Worm (Caenorhabditis elegans): ENCODE results near the gene C07B5.3.
A peak's percentile ranks its signal among the peaks of the same experiment; 100 is the strongest.

C07B5.3 gene

DNA sequence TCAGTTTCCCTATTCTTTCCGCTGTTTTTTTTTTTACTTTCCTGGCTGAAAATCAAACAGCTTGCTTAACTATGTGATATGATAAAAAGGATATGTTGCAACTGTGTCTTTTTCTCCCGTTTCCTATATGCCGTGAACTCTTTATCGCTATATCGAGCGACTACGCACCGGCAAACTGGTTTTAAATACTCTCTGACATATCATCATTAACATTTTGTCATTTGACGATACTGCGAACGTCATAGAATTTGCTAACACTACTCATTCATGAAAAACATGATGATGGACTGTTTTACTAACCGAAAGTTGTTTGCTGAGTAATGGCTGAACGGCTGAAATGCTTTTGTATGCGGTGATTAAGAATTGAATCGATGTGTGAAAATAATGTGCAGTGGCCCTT lies 31.6 kb downstream of the C07B5.3 start:
- TF ChIP-seq nhr-23 (tag; optimal IDR thresholded peaks at IDR 0.05) = no peak
- peak; percentile 52 for TF ChIP-seq sma-3 (GFP tag; optimal IDR thresholded peaks at IDR 0.05)
- TF ChIP-seq sma-9 (GFP tag; optimal IDR thresholded peaks at IDR 0.05) = peak; percentile 51
- TF ChIP-seq sma-9 (tag; optimal IDR thresholded peaks at IDR 0.05) = no peak

DNA sequence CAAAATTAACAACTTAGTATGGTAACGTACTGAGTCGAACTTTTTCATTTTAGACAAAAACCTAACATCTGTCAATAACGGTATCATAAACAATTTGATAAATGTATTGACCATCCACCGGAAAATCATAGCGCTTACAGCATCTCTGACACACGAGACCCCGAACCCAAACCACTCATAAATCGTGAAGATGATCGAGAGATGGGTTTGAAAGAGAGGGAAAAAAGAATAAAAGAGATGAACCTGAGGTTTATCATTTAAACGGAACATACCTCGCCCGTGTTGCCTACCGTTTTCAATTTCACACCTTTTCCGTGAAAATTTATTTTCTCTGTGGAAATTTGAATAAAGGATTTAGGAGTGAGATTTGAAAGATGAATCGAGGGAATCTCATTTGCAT lies 33.4 kb downstream of the C07B5.3 start:
- peak; percentile 47 for TF ChIP-seq sma-9 (GFP tag; optimal IDR thresholded peaks at IDR 0.05)
- TF ChIP-seq sma-9 (tag; optimal IDR thresholded peaks at IDR 0.05) = no peak
- no peak for TF ChIP-seq ama-1 (optimal IDR thresholded peaks at IDR 0.05)
- peak; percentile 22 for TF ChIP-seq sma-3 (GFP tag; optimal IDR thresholded peaks at IDR 0.05)
- peak; percentile 31 for TF ChIP-seq nhr-21 (tag; optimal IDR thresholded peaks at IDR 0.05)
- no peak for TF ChIP-seq aly-2 (tag; optimal IDR thresholded peaks at IDR 0.05)
- TF ChIP-seq blmp-1 (tag; optimal IDR thresholded peaks at IDR 0.05; ENCODE audit: insufficient read depth) = peak; percentile 4
- TF ChIP-seq nhr-129 (tag; optimal IDR thresholded peaks at IDR 0.05) = no peak

DNA sequence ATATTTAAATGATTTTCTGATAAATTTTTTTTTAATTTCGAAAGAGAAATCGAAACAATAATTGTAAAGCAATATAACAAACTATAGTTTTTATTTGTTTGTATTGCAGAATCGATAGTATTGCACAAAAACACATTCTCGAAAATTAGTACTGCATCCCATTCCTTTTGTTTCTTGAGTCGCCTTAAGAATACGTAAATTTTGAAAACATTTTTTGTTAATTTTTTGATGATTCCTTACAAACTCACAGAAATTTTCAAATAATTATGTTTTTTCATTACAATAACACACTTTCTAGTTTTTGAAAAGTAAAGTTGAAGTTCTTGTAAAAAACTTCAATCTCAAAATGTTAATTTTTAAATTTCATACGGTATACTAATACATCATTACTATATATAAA lies 36.9 kb downstream of the C07B5.3 start:
- TF ChIP-seq sma-3 (GFP tag; optimal IDR thresholded peaks at IDR 0.05) (no peak), skn-1 (tag; optimal IDR thresholded peaks at IDR 0.05) (no peak), ztf-1 (GFP tag; conservative IDR thresholded peaks at IDR 0.05) (no peak), ztf-4 (tag; optimal IDR thresholded peaks at IDR 0.05) (no peak), aly-2 (tag; optimal IDR thresholded peaks at IDR 0.05) (no peak), gmeb-1 (tag; optimal IDR thresholded peaks at IDR 0.05) (no peak), nhr-23 (tag; optimal IDR thresholded peaks at IDR 0.05) (no peak), elt-1 (tag; optimal IDR thresholded peaks at IDR 0.05) (no peak), unc-55 (GFP tag; optimal IDR thresholded peaks at IDR 0.05) (no peak), nhr-6 (tag; optimal IDR thresholded peaks at IDR 0.05) (no peak), nhr-237 (tag; optimal IDR thresholded peaks at IDR 0.05) (no peak), blmp-1 (tag; optimal IDR thresholded peaks at IDR 0.05; ENCODE audit: insufficient read depth) (no peak), zag-1 (tag; optimal IDR thresholded peaks at IDR 0.05) (no peak), nhr-11 (tag; optimal IDR thresholded peaks at IDR 0.05) (no peak), snpc-4 (tag; optimal IDR thresholded peaks at IDR 0.05) (no peak), mbf-1 (tag; optimal IDR thresholded peaks at IDR 0.05) (no peak), nhr-10 (tag; optimal IDR thresholded peaks at IDR 0.05) (no peak), mdl-1 (tag; optimal IDR thresholded peaks at IDR 0.05) (no peak), alr-1 (tag; optimal IDR thresholded peaks at IDR 0.05) (no peak), egl-27 (tag; optimal IDR thresholded peaks at IDR 0.05) (no peak)

DNA sequence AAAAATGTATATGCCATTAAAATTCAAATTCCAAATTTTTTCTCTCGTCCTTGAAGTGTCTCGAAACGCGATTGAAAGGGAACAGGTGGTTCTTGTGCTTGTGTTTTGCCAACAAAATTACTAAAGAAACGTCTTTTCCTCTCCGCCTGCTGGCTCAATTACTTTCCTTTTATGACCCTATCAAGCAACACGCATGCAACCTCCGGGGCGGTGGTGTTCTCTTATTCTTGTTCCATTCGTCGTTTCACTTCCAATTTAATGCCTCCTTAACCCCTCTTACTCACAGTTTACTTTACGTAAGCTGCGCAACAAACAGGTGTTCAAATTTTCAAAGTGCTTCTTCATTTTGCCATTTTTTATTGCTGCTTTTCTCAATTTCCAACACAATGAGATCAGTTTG lies 39.3 kb downstream of the C07B5.3 start:
- TF ChIP-seq sem-4 (tag; optimal IDR thresholded peaks at IDR 0.05) (no peak), nhr-11 (tag; optimal IDR thresholded peaks at IDR 0.05) (no peak), nhr-6 (tag; optimal IDR thresholded peaks at IDR 0.05) (no peak), ceh-16 (tag; optimal IDR thresholded peaks at IDR 0.05) (no peak), unc-55 (GFP tag; optimal IDR thresholded peaks at IDR 0.05) (no peak), nhr-25 (tag; optimal IDR thresholded peaks at IDR 0.05) (no peak), mdl-1 (tag; optimal IDR thresholded peaks at IDR 0.05) (no peak), skn-1 (tag; optimal IDR thresholded peaks at IDR 0.05) (no peak), unc-62 (GFP tag; optimal IDR thresholded peaks at IDR 0.05) (no peak), lin-39 (tag; optimal IDR thresholded peaks at IDR 0.05) (no peak)

DNA sequence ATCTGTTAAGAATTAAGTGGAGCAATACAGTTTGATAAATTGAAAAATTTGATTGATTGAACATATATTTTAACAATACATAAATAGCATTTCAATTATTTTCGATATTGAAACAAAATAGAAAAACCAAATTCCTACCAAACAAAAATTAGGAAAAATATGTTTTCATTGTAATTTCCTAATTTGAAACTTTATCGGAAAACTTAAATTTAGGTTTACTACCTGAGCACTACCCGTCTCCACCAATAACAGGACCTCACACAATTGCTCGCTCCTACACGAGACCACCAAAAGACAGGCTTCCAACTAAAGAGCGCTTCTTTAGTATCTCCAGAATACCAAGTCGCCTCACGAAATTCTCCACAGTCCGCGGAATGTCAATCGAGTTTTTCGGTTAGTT lies 46.3 kb downstream of the C07B5.3 start:
- TF ChIP-seq C34F6.9 (tag; optimal IDR thresholded peaks at IDR 0.05) (no peak), peb-1 (tag; optimal IDR thresholded peaks at IDR 0.05) (no peak), nhr-77 (tag; optimal IDR thresholded peaks at IDR 0.05) (no peak), gmeb-1 (tag; optimal IDR thresholded peaks at IDR 0.05) (no peak), zag-1 (tag; optimal IDR thresholded peaks at IDR 0.05) (no peak), elt-3 (tag; optimal IDR thresholded peaks at IDR 0.05) (no peak), nhr-129 (tag; optimal IDR thresholded peaks at IDR 0.05) (no peak), sma-3 (GFP tag; optimal IDR thresholded peaks at IDR 0.05) (no peak), snpc-4 (tag; optimal IDR thresholded peaks at IDR 0.05) (no peak), nhr-10 (tag; optimal IDR thresholded peaks at IDR 0.05) (no peak), Y55F3AM.14 (GFP tag; optimal IDR thresholded peaks at IDR 0.05) (no peak), unc-62 (GFP tag; optimal IDR thresholded peaks at IDR 0.05) (no peak), unc-39 (tag; optimal IDR thresholded peaks at IDR 0.05) (no peak), sem-4 (tag; optimal IDR thresholded peaks at IDR 0.05) (no peak)

Measured in whole organism, L2 larva.